Worm (Caenorhabditis elegans): ENCODE measurements around the gene ZK856.5.

ZK856.5 gene

ce11 chrV:10216724-10217123, 26.8 kb upstream of the ZK856.5 start, which contains the start of gene ZK856.14:
Gene ZK856.14, plus strand, starts transcription at chrV:10217024.
- TF ChIP-seq ama-1 (optimal IDR thresholded peaks at IDR 0.05) (no peak), aly-1 (tag; optimal IDR thresholded peaks at IDR 0.05) (no peak), tra-4 (tag; optimal IDR thresholded peaks at IDR 0.05) (no peak), flt-1 (GFP tag; IDR thresholded peaks at IDR 0.05) (no peak), tbx-11 (GFP tag; IDR thresholded peaks at IDR 0.05) (no peak), hmg-4 (GFP tag; optimal IDR thresholded peaks at IDR 0.05) (no peak), hnd-1 (tag; optimal IDR thresholded peaks at IDR 0.05) (no peak), F13C5.2 (tag; optimal IDR thresholded peaks at IDR 0.05) (no peak), hmbx-1 (tag; optimal IDR thresholded peaks at IDR 0.05) (no peak), B0310.2 (tag; optimal IDR thresholded peaks at IDR 0.05) (no peak)

- TF ChIP-seq ama-1 (optimal IDR thresholded peaks at IDR 0.05) (no peak), B0310.2 (tag; optimal IDR thresholded peaks at IDR 0.05) (no peak), hmg-4 (GFP tag; optimal IDR thresholded peaks at IDR 0.05) (no peak), F13C5.2 (tag; optimal IDR thresholded peaks at IDR 0.05) (no peak), scrt-1 (GFP tag; IDR thresholded peaks at IDR 0.05) (no peak), sea-1 (GFP tag; conservative IDR thresholded peaks at IDR 0.05) (no peak), hmbx-1 (tag; optimal IDR thresholded peaks at IDR 0.05) (no peak), tbx-11 (GFP tag; IDR thresholded peaks at IDR 0.05) (no peak), pes-1 (GFP tag; IDR thresholded peaks at IDR 0.05) (no peak), aly-1 (tag; optimal IDR thresholded peaks at IDR 0.05) (no peak), ceh-13 (GFP tag; optimal IDR thresholded peaks at IDR 0.05) (no peak), tbx-37 (GFP tag; conservative IDR thresholded peaks at IDR 0.05) (no peak), flt-1 (GFP tag; IDR thresholded peaks at IDR 0.05) (no peak), ceh-36 (tag; optimal IDR thresholded peaks at IDR 0.05) (no peak), hnd-1 (tag; optimal IDR thresholded peaks at IDR 0.05) (no peak), tra-4 (tag; optimal IDR thresholded peaks at IDR 0.05) (no peak)
Observed at ce11 chrV:10212627-10213026, 22.7 kb upstream of the ZK856.5 start, which contains the start of gene hpo-40. Gene hpo-40, plus strand, starts transcription at chrV:10212927.

DNA sequence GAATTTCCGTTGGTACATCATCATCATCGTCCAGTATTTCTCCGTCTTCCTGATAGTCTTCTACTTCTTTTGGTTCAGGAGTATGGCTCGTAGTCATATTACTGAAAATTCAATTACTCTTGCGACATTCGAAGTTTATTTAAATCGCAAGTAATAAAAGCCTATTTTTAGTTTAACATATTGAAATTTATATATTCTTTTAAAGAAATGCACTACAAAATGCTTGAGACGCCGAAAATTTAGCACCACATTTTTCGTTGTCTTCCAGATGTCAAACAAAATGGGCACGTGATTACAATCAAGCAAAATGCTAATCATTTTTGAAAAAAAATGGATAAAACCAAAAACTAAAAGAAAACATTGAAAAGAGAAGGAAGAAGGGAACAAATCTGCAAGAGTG, 22.1 kb upstream of the ZK856.5 start, which contains the start of gene zhit-3:
TSS of gene zhit-3 (minus strand) at position 101 of the 400 bp plus-strand sequence.
- TF ChIP-seq hmbx-1 (tag; optimal IDR thresholded peaks at IDR 0.05) (no peak), scrt-1 (GFP tag; IDR thresholded peaks at IDR 0.05) (no peak), B0310.2 (tag; optimal IDR thresholded peaks at IDR 0.05) (no peak), ceh-13 (GFP tag; optimal IDR thresholded peaks at IDR 0.05) (no peak), hnd-1 (tag; optimal IDR thresholded peaks at IDR 0.05) (no peak), ceh-36 (tag; optimal IDR thresholded peaks at IDR 0.05) (no peak)

ce11 chrV:10210244-10210643, 20.3 kb upstream of the ZK856.5 start, which contains the start of gene tftc-3:
Gene tftc-3, minus strand, starts transcription at chrV:10210344.
- no peak for TF ChIP-seq tbx-11 (GFP tag; IDR thresholded peaks at IDR 0.05)
- TF ChIP-seq tbx-37 (GFP tag; conservative IDR thresholded peaks at IDR 0.05): no peak
- no peak for TF ChIP-seq B0310.2 (tag; optimal IDR thresholded peaks at IDR 0.05)
- no peak for TF ChIP-seq ama-1 (optimal IDR thresholded peaks at IDR 0.05)
- TF ChIP-seq aly-1 (tag; optimal IDR thresholded peaks at IDR 0.05): no peak
- no peak for TF ChIP-seq ets-7 (tag; optimal IDR thresholded peaks at IDR 0.05)
- no peak for TF ChIP-seq tra-4 (tag; optimal IDR thresholded peaks at IDR 0.05)
- no peak for TF ChIP-seq hnd-1 (tag; optimal IDR thresholded peaks at IDR 0.05)
- TF ChIP-seq F13C5.2 (tag; optimal IDR thresholded peaks at IDR 0.05): no peak
- no peak for TF ChIP-seq hmg-4 (GFP tag; optimal IDR thresholded peaks at IDR 0.05)
- TF ChIP-seq pes-1 (GFP tag; IDR thresholded peaks at IDR 0.05): no peak
- no peak for TF ChIP-seq ceh-13 (GFP tag; optimal IDR thresholded peaks at IDR 0.05)
- TF ChIP-seq ceh-36 (tag; optimal IDR thresholded peaks at IDR 0.05): no peak

DNA sequence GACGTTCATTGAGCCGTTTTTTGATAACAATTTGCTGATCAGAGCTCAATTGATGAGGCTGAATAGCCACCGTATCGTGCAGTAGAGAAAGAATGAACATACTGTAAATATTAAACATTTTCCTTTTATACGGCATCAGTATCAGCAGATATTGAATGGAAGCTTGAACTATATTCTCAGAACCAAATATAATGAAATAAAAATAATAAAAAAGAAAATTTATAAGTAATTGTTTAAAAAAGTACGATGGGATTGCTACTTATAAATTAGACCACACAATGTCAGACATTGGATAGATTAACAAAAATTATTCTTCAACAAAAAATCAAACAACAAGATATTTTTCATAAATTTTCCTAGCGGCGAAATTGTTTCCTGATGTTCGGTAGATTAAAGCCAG, 16.6 kb upstream of the ZK856.5 start, which contains the start of gene rpc-25:
TSS of gene rpc-25 (minus strand) at position 101 of the 400 bp plus-strand sequence.
- TF ChIP-seq ceh-13 (GFP tag; optimal IDR thresholded peaks at IDR 0.05): no peak
- TF ChIP-seq tbx-37 (GFP tag; conservative IDR thresholded peaks at IDR 0.05): no peak
- no peak for TF ChIP-seq ets-7 (tag; optimal IDR thresholded peaks at IDR 0.05)
- TF ChIP-seq hmg-4 (GFP tag; optimal IDR thresholded peaks at IDR 0.05): no peak
- TF ChIP-seq aly-1 (tag; optimal IDR thresholded peaks at IDR 0.05): no peak
- TF ChIP-seq hmbx-1 (tag; optimal IDR thresholded peaks at IDR 0.05): no peak
- TF ChIP-seq scrt-1 (GFP tag; IDR thresholded peaks at IDR 0.05): no peak
- TF ChIP-seq sea-1 (GFP tag; conservative IDR thresholded peaks at IDR 0.05): no peak
- TF ChIP-seq ama-1 (optimal IDR thresholded peaks at IDR 0.05): no peak
- TF ChIP-seq tra-4 (tag; optimal IDR thresholded peaks at IDR 0.05): no peak
- no peak for TF ChIP-seq hnd-1 (tag; optimal IDR thresholded peaks at IDR 0.05)
- TF ChIP-seq pes-1 (GFP tag; IDR thresholded peaks at IDR 0.05): no peak
- no peak for TF ChIP-seq F13C5.2 (tag; optimal IDR thresholded peaks at IDR 0.05)
- no peak for TF ChIP-seq flt-1 (GFP tag; IDR thresholded peaks at IDR 0.05)
- TF ChIP-seq tbx-11 (GFP tag; IDR thresholded peaks at IDR 0.05): no peak

DNA sequence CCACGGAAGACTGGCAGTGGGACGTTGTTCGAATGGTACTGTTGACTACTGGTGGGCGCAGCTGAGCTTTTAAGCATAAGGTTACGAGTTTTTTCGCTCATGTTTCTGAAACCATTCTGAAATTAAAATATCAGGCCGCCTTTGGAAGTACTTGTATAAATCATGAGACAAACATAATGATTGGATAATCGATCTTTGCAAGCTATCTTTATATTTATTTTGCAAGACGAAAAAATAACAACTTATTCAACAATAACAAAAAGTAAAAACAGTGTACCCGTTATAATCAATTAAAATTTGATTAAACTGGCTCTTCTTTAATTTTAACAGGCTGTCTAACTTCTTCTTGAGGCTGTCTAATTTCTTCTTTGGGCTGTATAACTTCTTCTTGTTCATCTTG, 15.6 kb upstream of the ZK856.5 start, which contains the start of gene ZK856.16:
TSS of gene ZK856.16 (minus strand) at position 101 of the 400 bp plus-strand sequence.
- TF ChIP-seq flt-1 (GFP tag; IDR thresholded peaks at IDR 0.05) (no peak), pes-1 (GFP tag; IDR thresholded peaks at IDR 0.05) (no peak)

DNA sequence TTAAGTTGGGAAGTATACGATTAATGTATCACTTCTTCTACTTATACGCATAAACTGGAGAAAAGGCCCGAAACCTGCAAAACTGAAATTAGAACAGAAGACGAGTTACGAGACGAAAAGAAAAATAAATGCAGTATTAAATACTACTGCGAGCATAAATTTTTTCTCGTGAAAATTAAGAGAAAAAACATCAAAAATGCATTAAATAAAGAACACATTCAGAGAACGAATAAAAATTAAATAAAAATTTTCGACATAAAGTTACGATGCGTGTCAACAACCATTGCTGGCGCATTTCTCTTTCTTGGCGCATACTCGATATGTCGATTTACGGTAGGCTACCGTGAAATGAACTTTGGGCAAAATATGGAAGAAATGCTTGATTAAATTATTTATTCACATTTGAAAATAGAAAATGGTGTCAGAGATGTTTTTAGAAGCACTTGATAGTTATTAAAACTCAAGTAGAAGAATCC, 15.0 kb upstream of the ZK856.5 start, which contains the start of the genes ZK856.19 and ZK856.11:
TSS of gene ZK856.19 (minus strand) at position 51 of the 476 bp plus-strand sequence.
TSS of gene ZK856.11 (minus strand) at position 76 of the 476 bp plus-strand sequence.
- TF ChIP-seq ets-7 (tag; optimal IDR thresholded peaks at IDR 0.05) (no peak), sea-1 (GFP tag; conservative IDR thresholded peaks at IDR 0.05) (no peak), scrt-1 (GFP tag; IDR thresholded peaks at IDR 0.05) (no peak), flt-1 (GFP tag; IDR thresholded peaks at IDR 0.05) (no peak), ceh-36 (tag; optimal IDR thresholded peaks at IDR 0.05) (no peak), hmg-4 (GFP tag; optimal IDR thresholded peaks at IDR 0.05) (no peak), pes-1 (GFP tag; IDR thresholded peaks at IDR 0.05) (no peak), F13C5.2 (tag; optimal IDR thresholded peaks at IDR 0.05) (no peak), hnd-1 (tag; optimal IDR thresholded peaks at IDR 0.05) (no peak), aly-1 (tag; optimal IDR thresholded peaks at IDR 0.05) (no peak), ceh-13 (GFP tag; optimal IDR thresholded peaks at IDR 0.05) (no peak), tbx-37 (GFP tag; conservative IDR thresholded peaks at IDR 0.05) (no peak)

All from whole organism, early embryonic.